Comparison of ENCODE assay signal across 4 worm cellular contexts in the genomic region with DNA sequence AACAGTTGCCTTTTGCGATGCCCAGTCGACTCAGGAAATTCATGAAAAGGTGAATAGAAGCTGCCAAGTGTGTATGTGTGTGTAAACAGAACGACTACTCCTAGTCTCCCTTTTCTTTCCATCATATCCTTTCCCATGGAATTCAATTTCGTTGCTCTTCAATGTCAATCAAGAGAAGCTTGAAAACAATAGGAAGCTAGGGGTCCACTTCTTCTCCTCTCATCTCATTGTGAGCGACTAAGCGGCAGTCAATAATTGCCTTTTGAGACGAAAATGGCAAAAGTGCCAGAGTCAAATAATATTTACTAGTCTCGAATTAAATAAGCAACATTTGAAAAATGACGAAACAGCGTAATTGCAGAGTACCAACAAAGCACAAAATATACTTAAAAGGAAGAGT.
TF ChIP-seq lines count a peak whose summit lies in the region.

No protein-coding gene starts in this region.

TF ChIP-seq in whole organism, L1 larva, 84 proteins besides CTCF, POLR2A, EP300 and RAD21:
- peak; percentile 44 for TF ChIP-seq lin-14 (GFP tag; optimal IDR thresholded peaks at IDR 0.05; lab: Kevin White, UChicago)
- peak; percentile 9 for TF ChIP-seq fkh-10 (GFP tag; optimal IDR thresholded peaks at IDR 0.05; lab: Kevin White, UChicago)
- no peak for TF ChIP-seq rnt-1 (tag; optimal IDR thresholded peaks at IDR 0.05; lab: Kevin White, UChicago)

TF ChIP-seq in whole organism, L2 larva, 48 proteins besides CTCF, POLR2A, EP300 and RAD21:
- TF ChIP-seq nhr-11 (tag; optimal IDR thresholded peaks at IDR 0.05; lab: Kevin White, UChicago) (no peak), nhr-129 (tag; optimal IDR thresholded peaks at IDR 0.05; lab: Kevin White, UChicago) (peak; percentile 1)

TF ChIP-seq in whole organism, late embryonic, 69 proteins besides CTCF, POLR2A, EP300 and RAD21:
- TF ChIP-seq unc-42 (tag; optimal IDR thresholded peaks at IDR 0.05; lab: Kevin White, UChicago) (peak; percentile 81), tbx-2 (tag; optimal IDR thresholded peaks at IDR 0.05; lab: Kevin White, UChicago) (no peak), K09A11.1 (tag; optimal IDR thresholded peaks at IDR 0.05; lab: Kevin White, UChicago; ENCODE audit: insufficient read depth) (no peak), ceh-31 (tag; optimal IDR thresholded peaks at IDR 0.05; lab: Kevin White, UChicago) (peak; percentile 14), ama-1 (optimal IDR thresholded peaks at IDR 0.05; lab: Kevin White, UChicago) (no peak), K02D7.2 (tag; optimal IDR thresholded peaks at IDR 0.05; lab: Kevin White, UChicago) (no peak)
TF ChIP-seq in whole organism, late embryonic: peak in this region for 2.

TF ChIP-seq in whole organism, mixed stage, embryonic, 35 proteins besides CTCF, POLR2A, EP300 and RAD21:
- TF ChIP-seq ces-1 (GFP tag; optimal IDR thresholded peaks at IDR 0.05; lab: Kevin White, UChicago) (peak; percentile 90), pha-4 (tag; optimal IDR thresholded peaks at IDR 0.05; lab: Kevin White, UChicago) (no peak)

Comparison
In these comparisons a context has a peak if more than half of its experiments do, and no peak if none do; other contexts are left out.
1. Of the 10 proteins assayed by ChIP-seq in both whole organism, L1 larva and whole organism, late embryonic: peak only in whole organism, L1 larva: fkh-10; only in whole organism, late embryonic: none; in both: none; in neither: 9.